Worm (Caenorhabditis elegans): ENCODE measurements around the gene C06H2.2.

C06H2.2 gene

ce11 chrV:11118179-11118725, 6.8 kb upstream of the C06H2.2 start:
- TF ChIP-seq Y22D7AL.16 (tag; optimal IDR thresholded peaks at IDR 0.05) = no peak
- no peak for TF ChIP-seq hlh-6 (tag; optimal IDR thresholded peaks at IDR 0.05)
- no peak for TF ChIP-seq ceh-45 (GFP tag; IDR thresholded peaks at IDR 0.05)
- TF ChIP-seq tbx-2 (tag; optimal IDR thresholded peaks at IDR 0.05) = no peak
- no peak for TF ChIP-seq hlh-8 (tag; optimal IDR thresholded peaks at IDR 0.05)
- TF ChIP-seq fkh-10 (GFP tag; optimal IDR thresholded peaks at IDR 0.05) = no peak
- TF ChIP-seq elt-2 (tag; optimal IDR thresholded peaks at IDR 0.05) = no peak
- TF ChIP-seq K09A11.1 (tag; optimal IDR thresholded peaks at IDR 0.05; ENCODE audit: insufficient read depth) = no peak
- no peak for TF ChIP-seq unc-86 (tag; optimal IDR thresholded peaks at IDR 0.05)
- TF ChIP-seq ahr-1 (tag; optimal IDR thresholded peaks at IDR 0.05) = no peak

ce11 chrV:11119294-11119755, 5.7 kb upstream of the C06H2.2 start, which contains the start of gene scb-1:
TSS of gene scb-1 (minus strand) at chrV:11119705.
- TF ChIP-seq eyg-1 (tag; optimal IDR thresholded peaks at IDR 0.05) (no peak), pax-1 (tag; optimal IDR thresholded peaks at IDR 0.05) (no peak), C08G9.2 (tag; optimal IDR thresholded peaks at IDR 0.05) (no peak), unc-3 (GFP tag; conservative IDR thresholded peaks at IDR 0.05) (no peak), unc-3 (tag; optimal IDR thresholded peaks at IDR 0.05) (no peak), pha-4 (tag; optimal IDR thresholded peaks at IDR 0.05) (no peak), ceh-18 (tag; optimal IDR thresholded peaks at IDR 0.05) (no peak), ceh-22 (tag; optimal IDR thresholded peaks at IDR 0.05) (no peak), lin-11 (tag; optimal IDR thresholded peaks at IDR 0.05) (no peak), npax-4 (tag; optimal IDR thresholded peaks at IDR 0.05) (no peak), ttx-3 (tag; optimal IDR thresholded peaks at IDR 0.05) (no peak), sox-4 (tag; optimal IDR thresholded peaks at IDR 0.05) (no peak), elt-2 (tag; optimal IDR thresholded peaks at IDR 0.05) (no peak), ets-4 (tag; optimal IDR thresholded peaks at IDR 0.05) (no peak), C38D4.7 (GFP tag; optimal IDR thresholded peaks at IDR 0.05) (no peak)

- TF ChIP-seq hlh-30 (tag; optimal IDR thresholded peaks at IDR 0.05; ENCODE audit: insufficient read depth) (peak; percentile 81), ama-1 (optimal IDR thresholded peaks at IDR 0.05) (no peak), unc-42 (tag; optimal IDR thresholded peaks at IDR 0.05) (peak; percentile 77)
Measured at ce11 chrV:11121247-11121646, 3.8 kb upstream of the C06H2.2 start.

ce11 chrV:11122466-11122865, 2.6 kb upstream of the C06H2.2 start, which contains the start of gene mboa-2:
TSS of gene mboa-2 (minus strand) at chrV:11122493.
- no peak for TF ChIP-seq C38D4.7 (GFP tag; optimal IDR thresholded peaks at IDR 0.05)
- TF ChIP-seq ref-2 (tag; optimal IDR thresholded peaks at IDR 0.05) = no peak
- no peak for TF ChIP-seq dve-1 (tag; optimal IDR thresholded peaks at IDR 0.05)

ce11 chrV:11123817-11124337, 1.1 kb upstream of the C06H2.2 start, which contains the start of the genes atp-5 and lmtr-3:
TSS of gene atp-5 (minus strand) at chrV:11123867.
TSS of gene lmtr-3 (plus strand) at chrV:11124186.
- peak; percentile 87 for TF ChIP-seq tbx-2 (tag; optimal IDR thresholded peaks at IDR 0.05)
- TF ChIP-seq eyg-1 (tag; optimal IDR thresholded peaks at IDR 0.05) = no peak
- TF ChIP-seq syd-9 (tag; optimal IDR thresholded peaks at IDR 0.05) = no peak
- peak; percentile 97 for TF ChIP-seq ceh-31 (tag; optimal IDR thresholded peaks at IDR 0.05)
- TF ChIP-seq nfya-1 (tag; optimal IDR thresholded peaks at IDR 0.05) = peak; percentile 39
- TF ChIP-seq T23F11.4 (GFP tag; optimal IDR thresholded peaks at IDR 0.05) = no peak
- no peak for TF ChIP-seq ceh-22 (tag; optimal IDR thresholded peaks at IDR 0.05)
- no peak for TF ChIP-seq sdc-2 (tag; optimal IDR thresholded peaks at IDR 0.05)
- TF ChIP-seq ama-1 (optimal IDR thresholded peaks at IDR 0.05) = no peak
- TF ChIP-seq fax-1 (tag; optimal IDR thresholded peaks at IDR 0.05) = peak; percentile 9
- no peak for TF ChIP-seq hlh-13 (GFP tag; optimal IDR thresholded peaks at IDR 0.05)
- TF ChIP-seq hlh-30 (tag; optimal IDR thresholded peaks at IDR 0.05; ENCODE audit: insufficient read depth) = peak; percentile 16
- no peak for TF ChIP-seq ceh-48 (tag; optimal IDR thresholded peaks at IDR 0.05)
- TF ChIP-seq Y22D7AL.16 (tag; optimal IDR thresholded peaks at IDR 0.05) = no peak
- peak; percentile 25 for TF ChIP-seq unc-42 (tag; optimal IDR thresholded peaks at IDR 0.05)
- TF ChIP-seq ref-2 (tag; optimal IDR thresholded peaks at IDR 0.05) = peak; percentile 78
- TF ChIP-seq ceh-34 (tag; optimal IDR thresholded peaks at IDR 0.05) = peak; percentile 37
- TF ChIP-seq zip-5 (tag; optimal IDR thresholded peaks at IDR 0.05) = peak; percentile 74
- TF ChIP-seq nhr-11 (tag; optimal IDR thresholded peaks at IDR 0.05) = no peak
- no peak for TF ChIP-seq lin-11 (tag; optimal IDR thresholded peaks at IDR 0.05)
- TF ChIP-seq che-1 (tag; optimal IDR thresholded peaks at IDR 0.05) = no peak
- peak; percentile 74 for TF ChIP-seq rnt-1 (tag; optimal IDR thresholded peaks at IDR 0.05)
- TF ChIP-seq pag-3 (tag; optimal IDR thresholded peaks at IDR 0.05; ENCODE audit: borderline replicate concordance) = no peak
- peak; percentile 80 for TF ChIP-seq tbx-7 (tag; optimal IDR thresholded peaks at IDR 0.05)
- TF ChIP-seq pax-1 (tag; optimal IDR thresholded peaks at IDR 0.05) = no peak
